Fruit fly (Drosophila melanogaster) whole organism, embryonic: ENCODE measurements around the gene Doc2.
A peak's percentile ranks its signal among the peaks of the same experiment; 100 is the strongest.

Experiments used
- Atf-2 ChIP-seq: fragments of 200-800 bp; sonication (Bioruptor generic); optimal IDR thresholded peaks from 2 replicates; lab custom pipeline; 2016; ENCODE audit warnings: missing biosample characterization, missing genetic modification characterization
- C15 ChIP-seq: fragments of 200-800 bp; sonication (Bioruptor generic); IDR thresholded peaks from 3 replicates; pipeline ENCODE4 v1.3.6; 2022; ENCODE audit warnings: missing biosample characterization, missing genetic modification characterization
- CG10462 ChIP-seq: fragments of 200-800 bp; sonication (Bioruptor generic); optimal IDR thresholded peaks from 2 replicates; lab custom pipeline; 2016; ENCODE audit warnings: missing biosample characterization, missing genetic modification characterization
- CG10543 ChIP-seq: fragments of 200-800 bp; sonication (Bioruptor generic); optimal IDR thresholded peaks from 3 replicates; lab custom pipeline; 2017; ENCODE audit warnings: missing biosample characterization, mild to moderate bottlenecking, missing genetic modification characterization, moderate library complexity
- CG11456 ChIP-seq: fragments of 200-800 bp; sonication (Bioruptor generic); IDR thresholded peaks from 3 replicates; pipeline ENCODE4 v1.3.6; 2022; ENCODE audit warnings: missing biosample characterization, missing genetic modification characterization
- CG13775 ChIP-seq: fragments of 200-800 bp; sonication (Bioruptor generic); optimal IDR thresholded peaks from 3 replicates; lab custom pipeline; 2017; ENCODE audit warnings: missing biosample characterization, mild to moderate bottlenecking, missing genetic modification characterization
- CG14710 ChIP-seq: fragments of 200-800 bp; sonication (Bioruptor generic); optimal IDR thresholded peaks from 3 replicates; lab custom pipeline; 2019; ENCODE audit warnings: missing biosample characterization, mild to moderate bottlenecking, missing genetic modification characterization, moderate library complexity
- CG14860 ChIP-seq: fragments of 200-800 bp; sonication (Bioruptor generic); IDR thresholded peaks from 3 replicates; pipeline ENCODE4 v1.3.6; 2022; ENCODE audit warnings: missing biosample characterization, missing genetic modification characterization; ENCODE audit not compliant: partially characterized antibody
- CG14965 ChIP-seq: fragments of 200-800 bp; sonication (Bioruptor generic); optimal IDR thresholded peaks from 2 replicates; lab custom pipeline; 2016; ENCODE audit warnings: missing biosample characterization, missing genetic modification characterization, borderline replicate concordance
- CG15269 ChIP-seq: fragments of 200-800 bp; sonication (Bioruptor generic); optimal IDR thresholded peaks from 2 replicates; lab custom pipeline; 2018; ENCODE audit warnings: missing biosample characterization, mild to moderate bottlenecking, missing genetic modification characterization, moderate library complexity
- CG1529 ChIP-seq: fragments of 200-800 bp; sonication (Bioruptor generic); optimal IDR thresholded peaks from 3 replicates; lab custom pipeline; 2018; ENCODE audit warnings: missing biosample characterization, missing genetic modification characterization
- CG15696 ChIP-seq: fragments of 200-800 bp; sonication (Bioruptor generic); optimal IDR thresholded peaks from 2 replicates; lab custom pipeline; 2019; ENCODE audit warnings: missing biosample characterization, mild to moderate bottlenecking, missing genetic modification characterization, moderate library complexity
- CG1602 ChIP-seq: fragments of 200-800 bp; sonication (Bioruptor generic); optimal IDR thresholded peaks from 3 replicates; lab custom pipeline; 2016; ENCODE audit warnings: missing biosample characterization, missing genetic modification characterization
- CG16779 ChIP-seq: fragments of 200-800 bp; sonication (Bioruptor generic); IDR thresholded peaks from 2 replicates; pipeline ENCODE4 v1.3.6; 2022; ENCODE audit warnings: missing biosample characterization, missing genetic modification characterization
- CG17359 ChIP-seq: fragments of 200-800 bp; sonication (Bioruptor generic); optimal IDR thresholded peaks from 3 replicates; lab custom pipeline; 2018; ENCODE audit warnings: missing biosample characterization, mild to moderate bottlenecking, missing genetic modification characterization, moderate library complexity
- CG18619 ChIP-seq: fragments of 200-800 bp; sonication (Bioruptor generic); optimal IDR thresholded peaks from 3 replicates; lab custom pipeline; 2017; ENCODE audit warnings: missing biosample characterization, mild to moderate bottlenecking, missing genetic modification characterization
- CG2116 ChIP-seq: fragments of 200-800 bp; sonication (Bioruptor generic); optimal IDR thresholded peaks from 3 replicates; lab custom pipeline; 2018; ENCODE audit warnings: missing biosample characterization, mild to moderate bottlenecking, missing genetic modification characterization
- CG2202 ChIP-seq: fragments of 200-800 bp; sonication (Bioruptor generic); optimal IDR thresholded peaks from 2 replicates; lab custom pipeline; 2018; ENCODE audit warnings: missing biosample characterization, mild to moderate bottlenecking, missing genetic modification characterization
- CG30403 ChIP-seq: fragments of 200-800 bp; sonication (Bioruptor generic); optimal IDR thresholded peaks from 3 replicates; lab custom pipeline; 2016; ENCODE audit warnings: missing biosample characterization, missing genetic modification characterization
- CG33557 ChIP-seq: fragments of 200-800 bp; sonication (Bioruptor generic); optimal IDR thresholded peaks from 2 replicates; lab custom pipeline; 2019; ENCODE audit warnings: missing biosample characterization, mild to moderate bottlenecking, missing genetic modification characterization, moderate library complexity
- CG4282 ChIP-seq: fragments of 200-800 bp; sonication (Bioruptor generic); optimal IDR thresholded peaks from 2 replicates; lab custom pipeline; 2016; ENCODE audit warnings: missing biosample characterization, missing genetic modification characterization
- CG4404 ChIP-seq: fragments of 200-800 bp; sonication (Bioruptor generic); IDR thresholded peaks from 2 replicates; pipeline ENCODE4 v1.3.6; 2022; ENCODE audit warnings: missing biosample characterization, missing genetic modification characterization
- CG6683 ChIP-seq: fragments of 200-800 bp; sonication (Bioruptor generic); optimal IDR thresholded peaks from 2 replicates; lab custom pipeline; 2017; ENCODE audit warnings: missing biosample characterization, mild to moderate bottlenecking, missing genetic modification characterization, missing genetic modification reagents
- CG9876 ChIP-seq: fragments of 200-800 bp; sonication (Bioruptor generic); optimal IDR thresholded peaks from 2 replicates; lab custom pipeline; 2016; ENCODE audit warnings: missing biosample characterization, missing genetic modification characterization
- Chrac-16 ChIP-seq: fragments of 200-800 bp; sonication (Bioruptor generic); optimal IDR thresholded peaks from 3 replicates; lab custom pipeline; 2016; ENCODE audit warnings: missing biosample characterization, missing genetic modification characterization
- Dad ChIP-seq: fragments of 200-800 bp; sonication (Bioruptor generic); optimal IDR thresholded peaks from 3 replicates; lab custom pipeline; 2016; ENCODE audit warnings: missing biosample characterization, missing genetic modification characterization
- Deaf1 ChIP-seq: fragments of 200-800 bp; optimal IDR thresholded peaks from 3 replicates; lab custom pipeline; 2019; ENCODE audit warnings: missing biosample characterization, mild to moderate bottlenecking, missing genetic modification characterization, moderate library complexity
- Dll ChIP-seq: fragments of 200-800 bp; sonication (Bioruptor generic); IDR thresholded peaks from 4 replicates; pipeline ENCODE4 v1.3.6; 2022; ENCODE audit warnings: missing biosample characterization, missing genetic modification characterization; ENCODE audit not compliant: partially characterized antibody
- Doc3 ChIP-seq: fragments of 200-800 bp; sonication (Bioruptor generic); IDR thresholded peaks from 3 replicates; pipeline ENCODE4 v1.3.6; 2022; ENCODE audit warnings: missing biosample characterization, missing genetic modification characterization; ENCODE audit not compliant: partially characterized antibody
- Dref ChIP-seq: fragments of 200-800 bp; sonication (Bioruptor generic); IDR thresholded peaks from 2 replicates; pipeline ENCODE4 v1.3.6; 2022; ENCODE audit warnings: missing biosample characterization, missing genetic modification characterization
- Drgx ChIP-seq: fragments of 200-800 bp; sonication (Bioruptor generic); IDR thresholded peaks from 2 replicates; pipeline ENCODE4 v1.3.6; 2022; ENCODE audit warnings: missing biosample characterization, missing genetic modification characterization
- Elba2 ChIP-seq: fragments of 200-800 bp; sonication (Bioruptor generic); optimal IDR thresholded peaks from 3 replicates; lab custom pipeline; 2016; ENCODE audit warnings: missing biosample characterization, missing genetic modification characterization
- HHEX ChIP-seq: fragments of 200-800 bp; sonication (Bioruptor generic); optimal IDR thresholded peaks from 3 replicates; lab custom pipeline; 2017; ENCODE audit warnings: missing biosample characterization, mild to moderate bottlenecking, missing genetic modification characterization, missing genetic modification reagents
- HLH3B ChIP-seq: fragments of 200-800 bp; sonication (Bioruptor generic); IDR thresholded peaks from 2 replicates; pipeline ENCODE4 v1.3.6; 2022; ENCODE audit warnings: missing biosample characterization, missing genetic modification characterization
- Mes4 ChIP-seq: fragments of 200-800 bp; sonication (Bioruptor generic); optimal IDR thresholded peaks from 2 replicates; lab custom pipeline; 2016; ENCODE audit warnings: missing biosample characterization, missing genetic modification characterization
- Myb ChIP-seq: fragments of 200-800 bp; sonication (Bioruptor generic); optimal IDR thresholded peaks from 2 replicates; lab custom pipeline; 2016; ENCODE audit warnings: missing biosample characterization, missing genetic modification characterization
- NC2β ChIP-seq: fragments of 200-800 bp; sonication (Bioruptor generic); optimal IDR thresholded peaks from 2 replicates; lab custom pipeline; 2016; ENCODE audit warnings: missing biosample characterization, missing genetic modification characterization
- NK7.1 ChIP-seq: fragments of 200-800 bp; sonication (Bioruptor generic); optimal IDR thresholded peaks from 3 replicates; lab custom pipeline; 2016; ENCODE audit warnings: missing biosample characterization, missing genetic modification characterization
- Nf-YA ChIP-seq: fragments of 200-800 bp; sonication (Bioruptor generic); IDR thresholded peaks from 2 replicates; pipeline ENCODE4 v1.3.6; 2022; ENCODE audit warnings: missing biosample characterization, missing genetic modification characterization
- al ChIP-seq: fragments of 200-800 bp; sonication (Bioruptor generic); IDR thresholded peaks from 2 replicates; pipeline ENCODE4 v1.3.6; 2022; ENCODE audit warnings: missing biosample characterization, missing genetic modification characterization
- chn ChIP-seq: fragments of 200-800 bp; sonication (Bioruptor generic); optimal IDR thresholded peaks from 2 replicates; lab custom pipeline; 2016; ENCODE audit warnings: missing biosample characterization, missing genetic modification characterization
- crc ChIP-seq: fragments of 200-800 bp; sonication (Bioruptor generic); optimal IDR thresholded peaks from 2 replicates; lab custom pipeline; 2016; ENCODE audit warnings: missing biosample characterization, missing genetic modification characterization
- danr ChIP-seq: fragments of 200-800 bp; sonication (Bioruptor generic); IDR thresholded peaks from 2 replicates; pipeline ENCODE4 v1.3.6; 2022; ENCODE audit warnings: missing biosample characterization, missing genetic modification characterization
- eyg ChIP-seq: fragments of 200-800 bp; sonication (Bioruptor generic); optimal IDR thresholded peaks from 3 replicates; lab custom pipeline; 2016; ENCODE audit warnings: missing biosample characterization, missing genetic modification characterization
- fru ChIP-seq: fragments of >200 bp; optimal IDR thresholded peaks from 2 replicates; lab custom pipeline; 2017
- gem ChIP-seq: fragments of 200-800 bp; sonication (Bioruptor generic); optimal IDR thresholded peaks from 2 replicates; lab custom pipeline; 2019; ENCODE audit warnings: missing biosample characterization, mild to moderate bottlenecking, missing genetic modification characterization, moderate library complexity
- jumu ChIP-seq: fragments of 200-800 bp; sonication (Bioruptor generic); optimal IDR thresholded peaks from 3 replicates; lab custom pipeline; 2016; ENCODE audit warnings: missing biosample characterization, missing genetic modification characterization
- nmo ChIP-seq: fragments of 200-800 bp; sonication (Bioruptor generic); optimal IDR thresholded peaks from 2 replicates; lab custom pipeline; 2018; ENCODE audit warnings: missing biosample characterization, mild to moderate bottlenecking, missing genetic modification characterization, moderate library complexity
- peb ChIP-seq: fragments of 200-800 bp; sonication (Bioruptor generic); IDR thresholded peaks from 2 replicates; pipeline ENCODE4 v1.3.6; 2022; ENCODE audit warnings: missing biosample characterization, missing genetic modification characterization
- prd ChIP-seq, 3 experiments: fragments of >200 bp in 2 of 3; fragments of 200-800 bp in 1 of 3; sonication (Bioruptor generic) in 1 of 3; optimal IDR thresholded peaks in 2 of 3; IDR thresholded peaks in 1 of 3; 2 replicates in 2 of 3; 3 replicates in 1 of 3; pipeline versions ENCODE4 v1.3.6 to Lab custom; 2017 to 2022; ENCODE audit warnings: missing biosample characterization in 1 of 3, missing genetic modification characterization in 1 of 3

The Doc2 gene

DNA sequence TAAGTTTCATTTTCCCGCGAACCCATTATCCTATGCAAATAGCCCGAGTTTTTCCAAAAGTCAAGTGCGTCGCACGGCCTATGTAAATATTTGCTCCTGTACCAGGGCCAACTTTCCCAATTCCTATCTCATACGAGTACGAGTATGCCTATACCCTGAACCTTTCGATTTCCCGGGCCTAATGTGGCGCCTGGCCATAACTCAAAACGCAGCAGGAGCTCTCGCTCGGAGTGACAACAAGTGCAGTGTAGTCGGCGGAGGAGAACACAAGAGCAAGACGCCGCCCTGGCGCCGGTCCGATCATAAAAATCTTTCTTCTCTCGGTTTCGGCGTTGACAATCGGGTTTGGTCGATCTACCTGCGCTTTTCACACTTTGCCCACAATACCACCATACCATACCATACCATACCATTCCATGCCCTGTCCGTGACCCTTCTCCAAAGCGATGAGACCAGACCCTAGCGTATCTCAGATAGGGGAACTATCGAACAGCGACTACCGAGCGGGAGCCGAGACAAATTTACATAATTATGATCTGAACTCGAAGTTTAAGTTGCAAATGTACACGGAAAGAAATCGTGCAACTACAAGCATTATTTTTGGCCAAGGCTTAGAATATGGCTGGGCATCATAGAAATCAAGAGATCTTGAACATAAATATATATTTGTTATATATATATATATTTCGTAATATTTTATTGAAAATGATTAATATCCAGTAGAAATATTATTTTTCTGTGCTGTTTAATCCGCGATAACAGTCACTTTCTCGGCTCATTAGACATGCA lies 23.3 kb upstream of the Doc2 start (continued):
- TF ChIP-seq HLH3B (GFP tag; lab: Robert Waterston, UW) (peak; percentile 50; the same call in 1 of the 2 replicates), CG9876 (GFP tag; lab: Kevin White, UChicago) (no peak), CG1602 (GFP tag; lab: Kevin White, UChicago) (peak; percentile 23), crc (no peak), CG33557 (peak; percentile 64), Deaf1 (tag; lab: Kevin White, UChicago) (peak; percentile 14), peb (GFP tag; lab: Robert Waterston, UW) (no peak), CG4404 (GFP tag; lab: Robert Waterston, UW) (no peak), Myb (GFP tag; lab: Kevin White, UChicago) (no peak), HHEX (GFP tag; lab: Kevin White, UChicago) (no peak), CG10462 (no peak), CG15269 (tag; lab: Kevin White, UChicago) (peak; percentile 6), Dref (GFP tag; lab: Robert Waterston, UW) (no peak), prd (optimal IDR thresholded peaks at IDR 0.05; lab: Kevin White, UChicago) (no peak), prd (GFP tag; IDR thresholded peaks at IDR 0.05; lab: Robert Waterston, UW) (peak; percentile 37; the same call in 2 of the 3 replicates), CG6683 (GFP tag; lab: Kevin White, UChicago) (no peak), Doc3 (GFP tag; lab: Robert Waterston, UW) (no peak), Nf-YA (GFP tag; lab: Robert Waterston, UW) (no peak), gem (tag; lab: Kevin White, UChicago) (peak; percentile 75), CG14965 (GFP tag; lab: Kevin White, UChicago) (no peak), Dll (GFP tag; lab: Robert Waterston, UW) (no peak), CG18619 (no peak), fru (lab: Kevin White, UChicago) (no peak), Chrac-16 (no peak), CG15696 (peak; percentile 42), CG2116 (GFP tag; lab: Kevin White, UChicago) (no peak), CG13775 (GFP tag; lab: Kevin White, UChicago) (peak; percentile 3), al (GFP tag; lab: Robert Waterston, UW) (no peak), Atf-2 (no peak), CG17359 (tag; lab: Kevin White, UChicago) (peak; percentile 50), nmo (GFP tag; lab: Kevin White, UChicago) (peak; percentile 71), Mes4 (no peak), danr (GFP tag; lab: Robert Waterston, UW) (no peak), CG14710 (tag; lab: Kevin White, UChicago) (peak; percentile 63), CG2202 (tag; lab: Kevin White, UChicago) (peak; percentile 27), CG1529 (peak; percentile 15), CG10543 (GFP tag; lab: Kevin White, UChicago) (no peak), CG16779 (GFP tag; lab: Robert Waterston, UW) (no peak), Dad (GFP tag; lab: Kevin White, UChicago) (no peak), eyg (GFP tag; lab: Kevin White, UChicago) (no peak), NC2β (no peak), Elba2 (GFP tag; lab: Kevin White, UChicago) (no peak), CG30403 (GFP tag; lab: Kevin White, UChicago) (no peak), Drgx (GFP tag; lab: Robert Waterston, UW) (no peak), C15 (GFP tag; lab: Robert Waterston, UW) (no peak), CG11456 (GFP tag; lab: Robert Waterston, UW) (no peak), NK7.1 (no peak), jumu (GFP tag; lab: Kevin White, UChicago) (no peak), chn (GFP tag; lab: Kevin White, UChicago) (no peak), CG4282 (no peak), CG14860 (GFP tag; lab: Robert Waterston, UW) (no peak)
